Fruit fly (Drosophila melanogaster) whole organism, embryonic: ENCODE measurements around the gene CG13653.

ENCODE experiments used
- Abd-B ChIP-seq: fragments of 200-800 bp; sonication (Bioruptor generic); optimal IDR thresholded peaks from 2 replicates; lab custom pipeline; 2018; ENCODE audit warnings: missing biosample characterization, mild to moderate bottlenecking, missing genetic modification characterization, moderate library complexity
- Atf-2 ChIP-seq: fragments of 200-800 bp; sonication (Bioruptor generic); optimal IDR thresholded peaks from 2 replicates; lab custom pipeline; 2016; ENCODE audit warnings: missing biosample characterization, missing genetic modification characterization
- CG10147 ChIP-seq: fragments of 200-800 bp; sonication (Bioruptor generic); optimal IDR thresholded peaks from 2 replicates; lab custom pipeline; 2019; ENCODE audit warnings: missing biosample characterization, mild to moderate bottlenecking, missing genetic modification characterization, moderate library complexity
- CG10209 ChIP-seq: fragments of 200-800 bp; sonication (Bioruptor generic); optimal IDR thresholded peaks from 3 replicates; lab custom pipeline; 2017; ENCODE audit warnings: missing biosample characterization, mild to moderate bottlenecking, missing genetic modification characterization, missing genetic modification reagents
- CG12659 ChIP-seq: fragments of 200-800 bp; sonication (Bioruptor generic); optimal IDR thresholded peaks from 3 replicates; lab custom pipeline; 2017; ENCODE audit warnings: mild to moderate bottlenecking, missing biosample characterization, missing genetic modification reagents, missing genetic modification characterization
- CG13624 ChIP-seq: fragments of 200-800 bp; sonication (Bioruptor generic); optimal IDR thresholded peaks from 2 replicates; lab custom pipeline; 2016; ENCODE audit warnings: missing biosample characterization, missing genetic modification characterization
- CG1529 ChIP-seq: fragments of 200-800 bp; sonication (Bioruptor generic); optimal IDR thresholded peaks from 3 replicates; lab custom pipeline; 2018; ENCODE audit warnings: missing biosample characterization, missing genetic modification characterization
- CG15601 ChIP-seq: fragments of 200-800 bp; sonication (Bioruptor generic); optimal IDR thresholded peaks from 3 replicates; lab custom pipeline; 2019; ENCODE audit warnings: missing biosample characterization, mild to moderate bottlenecking, missing genetic modification characterization, moderate library complexity
- CG1602 ChIP-seq: fragments of 200-800 bp; sonication (Bioruptor generic); optimal IDR thresholded peaks from 3 replicates; lab custom pipeline; 2016; ENCODE audit warnings: missing biosample characterization, missing genetic modification characterization
- CG17568 ChIP-seq: fragments of 200-800 bp; sonication (Bioruptor generic); optimal IDR thresholded peaks from 2 replicates; lab custom pipeline; 2018; ENCODE audit warnings: missing biosample characterization, mild to moderate bottlenecking, missing genetic modification characterization, moderate library complexity
- CG2712 ChIP-seq: fragments of 200-800 bp; optimal IDR thresholded peaks from 3 replicates; lab custom pipeline; 2019; ENCODE audit warnings: missing biosample characterization, mild to moderate bottlenecking, missing genetic modification characterization, moderate library complexity
- CG30403 ChIP-seq: fragments of 200-800 bp; sonication (Bioruptor generic); optimal IDR thresholded peaks from 3 replicates; lab custom pipeline; 2016; ENCODE audit warnings: missing biosample characterization, missing genetic modification characterization
- CG3281 ChIP-seq: fragments of 200-800 bp; sonication (Bioruptor generic); optimal IDR thresholded peaks from 3 replicates; lab custom pipeline; 2017; ENCODE audit warnings: missing biosample characterization, mild to moderate bottlenecking, missing genetic modification characterization
- CG3407 ChIP-seq: fragments of 200-800 bp; sonication (Bioruptor generic); optimal IDR thresholded peaks from 2 replicates; lab custom pipeline; 2018; ENCODE audit warnings: missing biosample characterization, mild to moderate bottlenecking, missing genetic modification characterization
- CG42726 ChIP-seq: fragments of 200-800 bp; sonication (Bioruptor generic); IDR thresholded peaks from 2 replicates; pipeline ENCODE4 v1.3.6; 2022; ENCODE audit warnings: missing biosample characterization, missing genetic modification characterization; ENCODE audit not compliant: partially characterized antibody
- CG4282 ChIP-seq: fragments of 200-800 bp; sonication (Bioruptor generic); optimal IDR thresholded peaks from 2 replicates; lab custom pipeline; 2016; ENCODE audit warnings: missing biosample characterization, missing genetic modification characterization
- CG4404 ChIP-seq: fragments of 200-800 bp; sonication (Bioruptor generic); IDR thresholded peaks from 2 replicates; pipeline ENCODE4 v1.3.6; 2022; ENCODE audit warnings: missing biosample characterization, missing genetic modification characterization
- CG7357 ChIP-seq: fragments of 200-800 bp; sonication (Bioruptor generic); IDR thresholded peaks from 3 replicates; pipeline ENCODE4 v1.3.6; 2022; ENCODE audit warnings: missing biosample characterization, missing genetic modification characterization
- CG7987 ChIP-seq: fragments of 200-800 bp; sonication (Bioruptor generic); optimal IDR thresholded peaks from 2 replicates; lab custom pipeline; 2018; ENCODE audit warnings: missing biosample characterization, mild to moderate bottlenecking, missing genetic modification characterization, moderate library complexity
- CG8359 ChIP-seq: fragments of 200-800 bp; sonication (Bioruptor generic); optimal IDR thresholded peaks from 2 replicates; lab custom pipeline; 2017; ENCODE audit warnings: missing biosample characterization, mild to moderate bottlenecking, missing genetic modification characterization, borderline replicate concordance
- CG9932 ChIP-seq: fragments of 200-800 bp; sonication (Bioruptor generic); IDR thresholded peaks from 2 replicates; pipeline ENCODE4 v1.3.6; 2022; ENCODE audit warnings: missing biosample characterization, missing genetic modification characterization
- D19A ChIP-seq: fragments of 200-800 bp; optimal IDR thresholded peaks from 3 replicates; lab custom pipeline; 2019; ENCODE audit warnings: missing biosample characterization, mild to moderate bottlenecking, missing genetic modification characterization, moderate library complexity
- Dbx ChIP-seq: fragments of 200-800 bp; sonication (Bioruptor generic); IDR thresholded peaks from 3 replicates; pipeline ENCODE4 v1.3.6; 2022; ENCODE audit warnings: missing biosample characterization, missing genetic modification characterization
- Doc2 ChIP-seq: fragments of 200-800 bp; sonication (Bioruptor generic); IDR thresholded peaks from 2 replicates; pipeline ENCODE4 v1.3.6; 2022; ENCODE audit warnings: missing biosample characterization, missing genetic modification characterization
- Elba2 ChIP-seq: fragments of 200-800 bp; sonication (Bioruptor generic); optimal IDR thresholded peaks from 3 replicates; lab custom pipeline; 2016; ENCODE audit warnings: missing biosample characterization, missing genetic modification characterization
- Lim3 ChIP-seq: fragments of 200-800 bp; sonication (Bioruptor generic); IDR thresholded peaks from 2 replicates; pipeline ENCODE4 v1.3.6; 2022; ENCODE audit warnings: missing biosample characterization, missing genetic modification characterization
- Med ChIP-seq: fragments of 200-800 bp; sonication (Bioruptor generic); peaks from one replicate; lab custom pipeline; 2016; ENCODE audit warnings: missing biosample characterization, missing genetic modification characterization, mild to moderate bottlenecking, inconsistent platforms, moderate library complexity
- Meics ChIP-seq: fragments of 200-800 bp; sonication (Bioruptor generic); optimal IDR thresholded peaks from 2 replicates; lab custom pipeline; 2017; ENCODE audit warnings: missing biosample characterization, mild to moderate bottlenecking, missing genetic modification characterization
- Ptx1 ChIP-seq: fragments of 200-800 bp; sonication (Bioruptor generic); IDR thresholded peaks from 2 replicates; pipeline ENCODE4 v1.3.6; 2022; ENCODE audit warnings: missing biosample characterization, missing genetic modification characterization
- Side ChIP-seq: fragments of 200-800 bp; sonication (Bioruptor generic); optimal IDR thresholded peaks from 2 replicates; lab custom pipeline; 2016; ENCODE audit warnings: missing biosample characterization, missing genetic modification characterization
- Sox100B ChIP-seq: fragments of 200-800 bp; sonication (Bioruptor generic); optimal IDR thresholded peaks from 3 replicates; lab custom pipeline; 2018; ENCODE audit warnings: missing biosample characterization, mild to moderate bottlenecking, missing genetic modification characterization
- Taf1 ChIP-seq: fragments of 200-800 bp; sonication (Bioruptor generic); IDR thresholded peaks from 2 replicates; pipeline ENCODE4 v1.3.6; 2022; ENCODE audit warnings: missing biosample characterization, missing genetic modification characterization
- Trl ChIP-seq, 3 experiments: fragments of >200 bp in 2 of 3; fragments of 200-800 bp in 1 of 3; sonication (Bioruptor generic) in 1 of 3; optimal IDR thresholded peaks; 2 replicates in 1 of 3; 3 replicates in 2 of 3; lab custom pipeline; 2016 to 2017; ENCODE audit warnings: missing biosample characterization in 1 of 3, missing genetic modification characterization in 1 of 3
- dati ChIP-seq: fragments of 200-800 bp; sonication (Bioruptor generic); IDR thresholded peaks from 2 replicates; pipeline ENCODE4 v1.3.6; 2022; ENCODE audit warnings: missing biosample characterization, missing genetic modification characterization
- fd102C ChIP-seq: fragments of 200-800 bp; sonication (Bioruptor generic); optimal IDR thresholded peaks from 2 replicates; lab custom pipeline; 2018; ENCODE audit warnings: missing biosample characterization, mild to moderate bottlenecking, missing genetic modification characterization, moderate library complexity
- fu2 ChIP-seq: fragments of 200-800 bp; sonication (Bioruptor generic); optimal IDR thresholded peaks from 2 replicates; lab custom pipeline; 2016; ENCODE audit warnings: missing biosample characterization, missing genetic modification characterization
- grau ChIP-seq: fragments of 200-800 bp; optimal IDR thresholded peaks from 3 replicates; lab custom pipeline; 2019; ENCODE audit warnings: missing biosample characterization, mild to moderate bottlenecking, missing genetic modification characterization, moderate library complexity
- hbn ChIP-seq: fragments of 200-800 bp; sonication (Bioruptor generic); IDR thresholded peaks from 2 replicates; pipeline ENCODE4 v1.3.6; 2022; ENCODE audit warnings: missing biosample characterization, missing genetic modification characterization; ENCODE audit not compliant: partially characterized antibody
- ken ChIP-seq: fragments of 200-800 bp; sonication (Bioruptor generic); IDR thresholded peaks from 3 replicates; pipeline ENCODE4 v1.3.6; 2022; ENCODE audit warnings: missing biosample characterization, missing genetic modification characterization
- klu ChIP-seq: fragments of 200-800 bp; sonication (Bioruptor generic); IDR thresholded peaks from 2 replicates; pipeline ENCODE4 v1.3.6; 2022; ENCODE audit warnings: missing biosample characterization, missing genetic modification characterization
- org-1 ChIP-seq: fragments of 200-800 bp; sonication (Bioruptor generic); optimal IDR thresholded peaks from 2 replicates; lab custom pipeline; 2017; ENCODE audit warnings: missing biosample characterization, missing genetic modification characterization
- phol ChIP-seq: fragments of 200-800 bp; sonication (Bioruptor generic); optimal IDR thresholded peaks from 3 replicates; lab custom pipeline; 2018; ENCODE audit warnings: missing biosample characterization, mild to moderate bottlenecking, missing genetic modification characterization, moderate library complexity
- pita ChIP-seq: fragments of 200-800 bp; sonication (Bioruptor generic); optimal IDR thresholded peaks from 2 replicates; lab custom pipeline; 2017; ENCODE audit warnings: missing biosample characterization, mild to moderate bottlenecking, missing genetic modification characterization
- sens ChIP-seq: fragments of 200-800 bp; sonication (Bioruptor generic); peaks from one replicate; lab custom pipeline; 2016; ENCODE audit warnings: missing biosample characterization, missing genetic modification characterization
- so ChIP-seq: fragments of 200-800 bp; sonication (Bioruptor generic); IDR thresholded peaks from 3 replicates; pipeline ENCODE4 v1.3.6; 2022; ENCODE audit warnings: missing biosample characterization, missing genetic modification characterization
- sr ChIP-seq: fragments of 200-800 bp; sonication (Bioruptor generic); IDR thresholded peaks from 3 replicates; pipeline ENCODE4 v1.3.6; 2022; ENCODE audit warnings: missing biosample characterization, missing genetic modification characterization
- stwl ChIP-seq: fragments of 200-800 bp; sonication (Bioruptor generic); optimal IDR thresholded peaks from 3 replicates; lab custom pipeline; 2018; ENCODE audit warnings: missing biosample characterization, mild to moderate bottlenecking, missing genetic modification characterization, moderate library complexity
- tgo ChIP-seq: fragments of 200-800 bp; sonication (Bioruptor generic); IDR thresholded peaks from 3 replicates; pipeline ENCODE4 v1.3.6; 2022; ENCODE audit warnings: missing biosample characterization, missing genetic modification characterization

Gene CG13653

dm6 chr3R:25167407-25168191, 27.7 kb upstream of the CG13653 start (continued):
- TF ChIP-seq Abd-B, result no peak
- peak; percentile 16 for TF ChIP-seq CG12659 (GFP tag; lab: Kevin White, UChicago)
- peak; percentile 31 for TF ChIP-seq Med (GFP tag; lab: Kevin White, UChicago)
- TF ChIP-seq fu2 (GFP tag; lab: Kevin White, UChicago), result no peak
- peak; percentile 14 for TF ChIP-seq phol
- TF ChIP-seq CG30403 (GFP tag; lab: Kevin White, UChicago), result peak; percentile 17
- TF ChIP-seq sens (GFP tag; lab: Kevin White, UChicago), result peak; percentile 82
- no peak for TF ChIP-seq CG9932 (GFP tag; lab: Robert Waterston, UW)
- TF ChIP-seq tgo, result no peak
- TF ChIP-seq stwl, result no peak
- peak; percentile 26 for TF ChIP-seq grau
- peak; percentile 4 for TF ChIP-seq CG3281 (GFP tag; lab: Kevin White, UChicago)
- TF ChIP-seq org-1 (GFP tag; lab: Kevin White, UChicago), result no peak
- TF ChIP-seq Sox100B, result peak; percentile 8
- TF ChIP-seq so (GFP tag; lab: Robert Waterston, UW), result no peak
- TF ChIP-seq Meics, result peak; percentile 21

- TF ChIP-seq ken (GFP tag; lab: Robert Waterston, UW), result no peak
- TF ChIP-seq fd102C (GFP tag; lab: Kevin White, UChicago), result no peak
- TF ChIP-seq CG42726, result no peak
- peak; percentile 21; the same call in 1 of the 2 replicates for TF ChIP-seq CG4404 (GFP tag; lab: Robert Waterston, UW)
- TF ChIP-seq Side (GFP tag; lab: Kevin White, UChicago), result no peak
- TF ChIP-seq sr (GFP tag; lab: Robert Waterston, UW), result no peak
- TF ChIP-seq pita, result no peak
- TF ChIP-seq Ptx1 (GFP tag; lab: Robert Waterston, UW), result peak; percentile 65
- TF ChIP-seq dati (GFP tag; lab: Robert Waterston, UW), result no peak
- TF ChIP-seq CG17568 (GFP tag; lab: Kevin White, UChicago), result no peak
- peak; percentile 19 for TF ChIP-seq Atf-2 (GFP tag; lab: Kevin White, UChicago)
- TF ChIP-seq CG2712, result peak; percentile 60
- no peak for TF ChIP-seq Trl (optimal IDR thresholded peaks at IDR 0.05; lab: Kevin White, UChicago)
- TF ChIP-seq Trl (GFP tag; optimal IDR thresholded peaks at IDR 0.05; lab: Kevin White, UChicago), result no peak
- TF ChIP-seq CG1529, result peak; percentile 5
- no peak for TF ChIP-seq CG1602
- no peak for TF ChIP-seq Elba2
- 0 out of 3 replicates have a peak, but pooled peaks have one; percentile 33 for TF ChIP-seq Dbx
- no peak for TF ChIP-seq CG7357 (GFP tag; lab: Robert Waterston, UW)
- TF ChIP-seq CG10147, result peak; percentile 33
- TF ChIP-seq Meics, result peak; percentile 73
- TF ChIP-seq Lim3, result no peak
- peak; percentile 23 for TF ChIP-seq CG10209 (GFP tag; lab: Kevin White, UChicago)
- peak; percentile 52 for TF ChIP-seq CG3281 (GFP tag; lab: Kevin White, UChicago)
- TF ChIP-seq CG13624 (GFP tag; lab: Kevin White, UChicago), result peak; percentile 38
- TF ChIP-seq CG3407, result no peak
- TF ChIP-seq D19A (tag; lab: Kevin White, UChicago), result peak; percentile 30
- TF ChIP-seq Doc2, result no peak
- peak; percentile 3 for TF ChIP-seq CG15601 (tag; lab: Kevin White, UChicago)
- TF ChIP-seq klu (GFP tag; lab: Robert Waterston, UW), result no peak
- no peak for TF ChIP-seq CG8359
- no peak for TF ChIP-seq CG7987
- TF ChIP-seq CG4282 (GFP tag; lab: Kevin White, UChicago), result no peak
- TF ChIP-seq hbn, result no peak
- TF ChIP-seq Taf1 (GFP tag; lab: Robert Waterston, UW), result no peak
Observed at dm6 chr3R:25168259-25168972, 26.9 kb upstream of the CG13653 start.
